Worm (Caenorhabditis elegans) whole organism, young adult: ENCODE measurements around the gene ensh-1.

Experiments used
- F49E8.2 ChIP-seq: sonication (generic microtip); optimal IDR thresholded peaks from 3 replicates; lab custom pipeline; 2017; ENCODE audit warnings: missing genetic modification characterization, mild to moderate bottlenecking, missing compliant biosample characterization, antibody characterized with exemption, moderate library complexity; ENCODE audit not compliant: insufficient read depth
- aptf-2 ChIP-seq: fragments of 200-800 bp; sonication (Bioruptor generic); conservative IDR thresholded peaks from 2 replicates; pipeline ENCODE4 v1.3.6; 2022; ENCODE audit warnings: missing genetic modification reagents, missing genetic modification characterization, missing compliant biosample characterization
- lsy-27 ChIP-seq: sonication (generic microtip); optimal IDR thresholded peaks from 2 replicates; lab custom pipeline; 2017; ENCODE audit warnings: missing genetic modification characterization, mild to moderate bottlenecking, missing compliant biosample characterization, antibody characterized with exemption, missing genotype, borderline replicate concordance; ENCODE audit not compliant: insufficient read depth

- TF ChIP-seq lsy-27 (no peak), aptf-2 (no peak), F49E8.2 (no peak)
Measured at ce11 chrX:8869112-8869675, 36.0 kb upstream of the ensh-1 start, which contains the start of the genes ubc-22 and ubc-21.
